In the genomic region with DNA sequence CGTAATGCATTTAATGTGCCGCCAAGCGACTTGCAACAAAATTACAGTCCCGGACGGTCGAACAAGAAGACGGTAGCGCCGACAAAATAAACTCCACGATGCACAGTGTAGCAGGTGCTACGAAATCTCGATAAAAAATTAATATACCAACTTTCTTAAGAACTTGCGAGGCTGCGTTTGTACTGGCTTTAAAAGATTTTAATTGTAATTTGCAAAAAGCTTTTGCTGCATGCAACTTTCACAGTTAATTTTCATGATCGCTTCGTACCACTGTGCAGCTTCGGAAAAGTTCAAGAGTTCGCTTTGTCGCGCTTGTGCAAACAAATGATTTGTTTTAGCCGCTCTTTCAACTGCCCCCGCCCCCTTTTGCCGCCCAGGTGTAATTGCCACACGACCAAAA, we compare ENCODE assay signal across 1 fruit fly cellular context.
TF ChIP-seq lines count a peak whose summit lies in the region.

No protein-coding gene starts in this region.

TF ChIP-seq in whole organism, embryonic, 481 proteins besides CTCF, POLR2A, EP300 and RAD21 (continued from another document):
- TF ChIP-seq CG11398 (GFP tag; optimal IDR thresholded peaks at IDR 0.05; lab: Kevin White, UChicago), result peak; percentile 48
- TF ChIP-seq CG17359 (tag; optimal IDR thresholded peaks at IDR 0.05; lab: Kevin White, UChicago), result peak; percentile 84
- peak; percentile 31 for TF ChIP-seq CG10147 (GFP tag; optimal IDR thresholded peaks at IDR 0.05; lab: Kevin White, UChicago)
- peak; percentile 68 for TF ChIP-seq Ets65A (GFP tag; lab: Kevin White, UChicago)
- no peak for TF ChIP-seq unc-4 (GFP tag; IDR thresholded peaks at IDR 0.05; lab: Robert Waterston, UW; ENCODE audit: partially characterized antibody)
- peak; percentile 94 for TF ChIP-seq Drgx (GFP tag; IDR thresholded peaks at IDR 0.05; lab: Robert Waterston, UW)
- peak; percentile 65 for TF ChIP-seq CG18262 (tag; optimal IDR thresholded peaks at IDR 0.05; lab: Kevin White, UChicago)
- peak; percentile 62 for TF ChIP-seq tx (GFP tag; optimal IDR thresholded peaks at IDR 0.05; lab: Kevin White, UChicago)
- peak; percentile 36 for TF ChIP-seq btn (GFP tag; optimal IDR thresholded peaks at IDR 0.05; lab: Kevin White, UChicago)
- TF ChIP-seq kni (GFP tag; optimal IDR thresholded peaks at IDR 0.05; lab: Kevin White, UChicago), result no peak
- TF ChIP-seq nom (GFP tag; optimal IDR thresholded peaks at IDR 0.05; lab: Kevin White, UChicago), result no peak
- peak; percentile 20 for TF ChIP-seq scrt (GFP tag; optimal IDR thresholded peaks at IDR 0.05; lab: Kevin White, UChicago)
- no peak for TF ChIP-seq CG16779 (GFP tag; IDR thresholded peaks at IDR 0.05; lab: Robert Waterston, UW)
- peak; percentile 56 for TF ChIP-seq CG12769 (tag; optimal IDR thresholded peaks at IDR 0.05; lab: Kevin White, UChicago)
- peak; percentile 39 for TF ChIP-seq org-1 (GFP tag; optimal IDR thresholded peaks at IDR 0.05; lab: Kevin White, UChicago)
- TF ChIP-seq NfI (GFP tag; optimal IDR thresholded peaks at IDR 0.05; lab: Kevin White, UChicago), result peak; percentile 63
- TF ChIP-seq crc (GFP tag; optimal IDR thresholded peaks at IDR 0.05; lab: Kevin White, UChicago), result peak; percentile 39
- peak; percentile 75 for TF ChIP-seq ap (GFP tag; IDR thresholded peaks at IDR 0.05; lab: Robert Waterston, UW)
- TF ChIP-seq Sin3A (optimal IDR thresholded peaks at IDR 0.05; lab: Kevin White, UChicago), result no peak
- no peak for TF ChIP-seq Doc3 (GFP tag; IDR thresholded peaks at IDR 0.05; lab: Robert Waterston, UW; ENCODE audit: partially characterized antibody)
- TF ChIP-seq chinmo (GFP tag; IDR thresholded peaks at IDR 0.05; lab: Robert Waterston, UW; ENCODE audit: partially characterized antibody), result no peak
- peak; percentile 83 for TF ChIP-seq stc (GFP tag; IDR thresholded peaks at IDR 0.05; lab: Robert Waterston, UW)
- TF ChIP-seq CG2120 (GFP tag; optimal IDR thresholded peaks at IDR 0.05; lab: Kevin White, UChicago), result peak; percentile 53
- TF ChIP-seq onecut (GFP tag; IDR thresholded peaks at IDR 0.05; lab: Robert Waterston, UW), result peak; percentile 59
- no peak for TF ChIP-seq CG10431 (GFP tag; optimal IDR thresholded peaks at IDR 0.05; lab: Kevin White, UChicago)
- TF ChIP-seq CG15601 (tag; optimal IDR thresholded peaks at IDR 0.05; lab: Kevin White, UChicago), result peak; percentile 31
- TF ChIP-seq CG6254 (GFP tag; optimal IDR thresholded peaks at IDR 0.05; lab: Kevin White, UChicago), result peak; percentile 58
- TF ChIP-seq h (optimal IDR thresholded peaks at IDR 0.05; lab: Kevin White, UChicago), result no peak
- no peak for TF ChIP-seq fd102C (GFP tag; optimal IDR thresholded peaks at IDR 0.05; lab: Kevin White, UChicago)
- TF ChIP-seq CG32772 (GFP tag; IDR thresholded peaks at IDR 0.05; lab: Robert Waterston, UW), result peak; percentile 80
- peak; percentile 49 for TF ChIP-seq CG9727 (GFP tag; optimal IDR thresholded peaks at IDR 0.05; lab: Kevin White, UChicago)
- TF ChIP-seq zf30C (GFP tag; optimal IDR thresholded peaks at IDR 0.05; lab: Kevin White, UChicago), result no peak
- peak; percentile 88 for TF ChIP-seq Xrp1 (GFP tag; IDR thresholded peaks at IDR 0.05; lab: Robert Waterston, UW)
- TF ChIP-seq CG16813 (GFP tag; IDR thresholded peaks at IDR 0.05; lab: Robert Waterston, UW; ENCODE audit: partially characterized antibody), result no peak
- 0 out of 2 replicates have a peak, but pooled peaks have one; percentile 24 for TF ChIP-seq sim (GFP tag; IDR thresholded peaks at IDR 0.05; lab: Robert Waterston, UW)
- peak; percentile 81; the same call in 2 of the 3 replicates for TF ChIP-seq Optix (GFP tag; IDR thresholded peaks at IDR 0.05; lab: Robert Waterston, UW)
- peak; percentile 45 for TF ChIP-seq CG3281 (GFP tag; optimal IDR thresholded peaks at IDR 0.05; lab: Kevin White, UChicago)
- no peak for TF ChIP-seq aop (GFP tag; IDR thresholded peaks at IDR 0.05; lab: Robert Waterston, UW)
- peak; percentile 30 for TF ChIP-seq Sry-δ (GFP tag; optimal IDR thresholded peaks at IDR 0.05; lab: Kevin White, UChicago)
- TF ChIP-seq mld (GFP tag; IDR thresholded peaks at IDR 0.05; lab: Robert Waterston, UW; ENCODE audit: partially characterized antibody), result no peak
- TF ChIP-seq HmgD (GFP tag; optimal IDR thresholded peaks at IDR 0.05; lab: Kevin White, UChicago), result peak; percentile 5
- no peak for TF ChIP-seq fru (optimal IDR thresholded peaks at IDR 0.05; lab: Kevin White, UChicago)
- TF ChIP-seq Fer1 (GFP tag; optimal IDR thresholded peaks at IDR 0.05; lab: Kevin White, UChicago), result peak; percentile 60
- peak; percentile 56 for TF ChIP-seq ssp (GFP tag; IDR thresholded peaks at IDR 0.05; lab: Robert Waterston, UW)
- no peak for TF ChIP-seq Poxn (GFP tag; IDR thresholded peaks at IDR 0.05; lab: Robert Waterston, UW)
- TF ChIP-seq CG13296 (GFP tag; optimal IDR thresholded peaks at IDR 0.05; lab: Kevin White, UChicago), result peak; percentile 33
- no peak for TF ChIP-seq GATAe (GFP tag; conservative IDR thresholded peaks at IDR 0.05; lab: Robert Waterston, UW)
- TF ChIP-seq CG15696 (tag; optimal IDR thresholded peaks at IDR 0.05; lab: Kevin White, UChicago), result no peak
- TF ChIP-seq Trl (optimal IDR thresholded peaks at IDR 0.05; lab: Kevin White, UChicago), result no peak
- TF ChIP-seq Trl (GFP tag; optimal IDR thresholded peaks at IDR 0.05; lab: Kevin White, UChicago), result peak; percentile 59
